Fruit fly (Drosophila melanogaster): ENCODE results near the gene snu.

dm6 chr3R:28681834-28682464, 7.1 kb downstream of the snu start:
- TF ChIP-seq pan (optimal IDR thresholded peaks at IDR 0.05): no peak
- TF ChIP-seq EcR (GFP tag; optimal IDR thresholded peaks at IDR 0.05): no peak
- TF ChIP-seq psq (optimal IDR thresholded peaks at IDR 0.05): no peak
- TF ChIP-seq CG8478 (optimal IDR thresholded peaks at IDR 0.05): no peak
- TF ChIP-seq usp (GFP tag; optimal IDR thresholded peaks at IDR 0.05): no peak
- TF ChIP-seq Dll (optimal IDR thresholded peaks at IDR 0.05): no peak
